Worm (Caenorhabditis elegans) whole organism, early embryonic: ENCODE measurements around the gene ZK1290.14.

Experiments
- B0310.2 ChIP-seq: sonication (generic microtip); optimal IDR thresholded peaks from 2 replicates; lab custom pipeline; 2016; ENCODE audit warnings: mild to moderate bottlenecking, missing genetic modification characterization, missing compliant biosample characterization
- F13C5.2 ChIP-seq: sonication (generic microtip); optimal IDR thresholded peaks from 2 replicates; lab custom pipeline; 2017; ENCODE audit warnings: mild to moderate bottlenecking, missing genetic modification characterization, inconsistent platforms, missing compliant biosample characterization
- aly-1 ChIP-seq: sonication (generic microtip); optimal IDR thresholded peaks from 2 replicates; lab custom pipeline; 2016; ENCODE audit warnings: missing genetic modification characterization, missing compliant biosample characterization
- ama-1 ChIP-seq: fragments of 150-350 bp; optimal IDR thresholded peaks from 2 replicates; lab custom pipeline; 2014
- ceh-13 ChIP-seq: fragments of 200-800 bp; sonication (Bioruptor generic); optimal IDR thresholded peaks from 2 replicates; lab custom pipeline; 2018; ENCODE audit warnings: mild to moderate bottlenecking, missing genetic modification characterization, missing compliant biosample characterization
- ceh-36 ChIP-seq: sonication (generic microtip); optimal IDR thresholded peaks from 2 replicates; lab custom pipeline; 2016; ENCODE audit warnings: missing genetic modification characterization, inconsistent platforms, missing compliant biosample characterization
- ets-7 ChIP-seq: sonication (generic microtip); optimal IDR thresholded peaks from 2 replicates; lab custom pipeline; 2016; ENCODE audit warnings: missing genotype, missing genetic modification characterization, missing compliant biosample characterization
- flt-1 ChIP-seq: fragments of 200-800 bp; sonication (Bioruptor generic); IDR thresholded peaks from 2 replicates; pipeline ENCODE4 v1.3.6; 2022; ENCODE audit warnings: missing genetic modification characterization, missing compliant biosample characterization
- hmbx-1 ChIP-seq: sonication (generic microtip); optimal IDR thresholded peaks from 2 replicates; lab custom pipeline; 2016; ENCODE audit warnings: mild to moderate bottlenecking, missing genetic modification characterization, missing compliant biosample characterization
- hmg-4 ChIP-seq: fragments of 200-800 bp; sonication (Bioruptor generic); optimal IDR thresholded peaks from 2 replicates; lab custom pipeline; 2018; ENCODE audit warnings: mild to moderate bottlenecking, missing genetic modification characterization, missing compliant biosample characterization
- hnd-1 ChIP-seq: sonication (generic microtip); optimal IDR thresholded peaks from 2 replicates; lab custom pipeline; 2016; ENCODE audit warnings: missing genetic modification characterization, missing compliant biosample characterization
- pes-1 ChIP-seq: fragments of 200-800 bp; sonication (Bioruptor generic); IDR thresholded peaks from 2 replicates; pipeline ENCODE4 v1.3.6; 2022; ENCODE audit warnings: missing genetic modification reagents, missing genetic modification characterization, missing compliant biosample characterization
- scrt-1 ChIP-seq: fragments of 200-800 bp; sonication (Bioruptor generic); IDR thresholded peaks from 2 replicates; pipeline ENCODE4 v1.3.6; 2022; ENCODE audit warnings: missing genetic modification characterization, missing compliant biosample characterization
- sea-1 ChIP-seq: fragments of 200-800 bp; sonication (Bioruptor generic); conservative IDR thresholded peaks from 2 replicates; pipeline ENCODE4 v1.3.6; 2022; ENCODE audit warnings: missing genetic modification characterization, missing compliant biosample characterization
- tbx-11 ChIP-seq: fragments of 200-800 bp; sonication (Bioruptor generic); IDR thresholded peaks from 2 replicates; pipeline ENCODE4 v1.3.6; 2022; ENCODE audit warnings: missing genetic modification characterization, missing compliant biosample characterization
- tbx-37 ChIP-seq: fragments of 200-800 bp; sonication (Bioruptor generic); conservative IDR thresholded peaks from 2 replicates; pipeline ENCODE4 v1.3.6; 2022; ENCODE audit warnings: missing genetic modification reagents, missing genetic modification characterization, missing compliant biosample characterization
- tra-4 ChIP-seq: sonication (generic microtip); optimal IDR thresholded peaks from 2 replicates; lab custom pipeline; 2017; ENCODE audit warnings: missing genetic modification characterization, missing compliant biosample characterization

ZK1290.14 gene

ce11 chrII:7555454-7555853 lies at the start of gene ZK1290.14:
Gene ZK1290.14, minus strand, starts transcription at chrII:7555592.
- TF ChIP-seq tbx-37 (GFP tag; lab: Robert Waterston, UW) (no peak), tbx-11 (GFP tag; lab: Robert Waterston, UW) (no peak), F13C5.2 (tag; lab: Kevin White, UChicago) (no peak), ets-7 (tag; lab: Kevin White, UChicago) (no peak)

ce11 chrII:7599357-7599756 lies 44.0 kb upstream of the ZK1290.14 start, which contains the start of gene npp-21:
Gene npp-21, plus strand, starts transcription at chrII:7599657.
- no peak for TF ChIP-seq flt-1
- TF ChIP-seq ets-7 (tag; lab: Kevin White, UChicago) = no peak
- no peak for TF ChIP-seq aly-1 (tag; lab: Kevin White, UChicago)
- no peak for TF ChIP-seq tbx-11 (GFP tag; lab: Robert Waterston, UW)
- no peak for TF ChIP-seq ceh-36 (tag; lab: Kevin White, UChicago)
- TF ChIP-seq F13C5.2 (tag; lab: Kevin White, UChicago) = no peak
- no peak for TF ChIP-seq hmg-4 (GFP tag; lab: Kevin White, UChicago)
- TF ChIP-seq tra-4 (tag; lab: Kevin White, UChicago) = no peak
- TF ChIP-seq pes-1 (GFP tag; lab: Robert Waterston, UW) = no peak
- no peak for TF ChIP-seq hmbx-1 (tag; lab: Kevin White, UChicago)
- TF ChIP-seq hnd-1 (tag; lab: Kevin White, UChicago) = no peak
- TF ChIP-seq ama-1 = no peak
- no peak for TF ChIP-seq ceh-13
- TF ChIP-seq B0310.2 (tag; lab: Kevin White, UChicago) = no peak
- no peak for TF ChIP-seq sea-1
- TF ChIP-seq tbx-37 (GFP tag; lab: Robert Waterston, UW) = no peak
- no peak for TF ChIP-seq scrt-1 (GFP tag; lab: Robert Waterston, UW)

ce11 chrII:7598702-7599314 lies 43.4 kb upstream of the ZK1290.14 start, which contains the start of gene pgam-5:
Gene pgam-5, minus strand, starts transcription at chrII:7598752.
- TF ChIP-seq F13C5.2 (tag; lab: Kevin White, UChicago) = no peak
- TF ChIP-seq ama-1 = no peak
- TF ChIP-seq flt-1 = no peak
- TF ChIP-seq tbx-11 (GFP tag; lab: Robert Waterston, UW) = no peak
- TF ChIP-seq ceh-36 (tag; lab: Kevin White, UChicago) = no peak
- TF ChIP-seq ceh-13 = no peak
- TF ChIP-seq scrt-1 (GFP tag; lab: Robert Waterston, UW) = no peak
- no peak for TF ChIP-seq tbx-37 (GFP tag; lab: Robert Waterston, UW)

- TF ChIP-seq hnd-1 (tag; lab: Kevin White, UChicago) = no peak
Measured at ce11 chrII:7594812-7595211, 39.4 kb upstream of the ZK1290.14 start, which contains the start of gene syd-1. Gene syd-1, minus strand, starts transcription at chrII:7594912.

- no peak for TF ChIP-seq ama-1
- TF ChIP-seq flt-1 = no peak
- TF ChIP-seq ceh-36 (tag; lab: Kevin White, UChicago) = no peak
- TF ChIP-seq ceh-13 = no peak
- no peak for TF ChIP-seq tra-4 (tag; lab: Kevin White, UChicago)
- TF ChIP-seq B0310.2 (tag; lab: Kevin White, UChicago) = no peak
- TF ChIP-seq hmg-4 (GFP tag; lab: Kevin White, UChicago) = no peak
- no peak for TF ChIP-seq hmbx-1 (tag; lab: Kevin White, UChicago)
- no peak for TF ChIP-seq sea-1
- TF ChIP-seq ets-7 (tag; lab: Kevin White, UChicago) = no peak
- TF ChIP-seq scrt-1 (GFP tag; lab: Robert Waterston, UW) = no peak
- TF ChIP-seq tbx-37 (GFP tag; lab: Robert Waterston, UW) = no peak
- no peak for TF ChIP-seq pes-1 (GFP tag; lab: Robert Waterston, UW)
- TF ChIP-seq hnd-1 (tag; lab: Kevin White, UChicago) = no peak
- no peak for TF ChIP-seq tbx-11 (GFP tag; lab: Robert Waterston, UW)
- no peak for TF ChIP-seq F13C5.2 (tag; lab: Kevin White, UChicago)
- no peak for TF ChIP-seq aly-1 (tag; lab: Kevin White, UChicago)
Measured at ce11 chrII:7594262-7594661, 38.9 kb upstream of the ZK1290.14 start.

- TF ChIP-seq scrt-1 (GFP tag; lab: Robert Waterston, UW) (0 out of 2 replicates have a peak, but pooled peaks have one; percentile 28), hmg-4 (GFP tag; lab: Kevin White, UChicago) (peak; percentile 26), flt-1 (no peak), tbx-11 (GFP tag; lab: Robert Waterston, UW) (no peak)
Measured at ce11 chrII:7593227-7593626, 37.8 kb upstream of the ZK1290.14 start.

ce11 chrII:7588295-7588694 lies 32.9 kb upstream of the ZK1290.14 start:
- no peak for TF ChIP-seq B0310.2 (tag; lab: Kevin White, UChicago)
- TF ChIP-seq flt-1 = no peak
- no peak for TF ChIP-seq ets-7 (tag; lab: Kevin White, UChicago)
- TF ChIP-seq scrt-1 (GFP tag; lab: Robert Waterston, UW) = no peak
- no peak for TF ChIP-seq tra-4 (tag; lab: Kevin White, UChicago)
- TF ChIP-seq hmg-4 (GFP tag; lab: Kevin White, UChicago) = no peak
- no peak for TF ChIP-seq ceh-13
- no peak for TF ChIP-seq pes-1 (GFP tag; lab: Robert Waterston, UW)
- TF ChIP-seq tbx-37 (GFP tag; lab: Robert Waterston, UW) = no peak
- TF ChIP-seq ceh-36 (tag; lab: Kevin White, UChicago) = no peak
- no peak for TF ChIP-seq F13C5.2 (tag; lab: Kevin White, UChicago)
- no peak for TF ChIP-seq sea-1
- no peak for TF ChIP-seq hmbx-1 (tag; lab: Kevin White, UChicago)
- TF ChIP-seq ama-1 = no peak
- TF ChIP-seq aly-1 (tag; lab: Kevin White, UChicago) = no peak
- no peak for TF ChIP-seq tbx-11 (GFP tag; lab: Robert Waterston, UW)
- TF ChIP-seq hnd-1 (tag; lab: Kevin White, UChicago) = no peak
